Worm (Caenorhabditis elegans) whole organism, L1 larva: Measurements from ENCODE around the gene Y55F3AM.21.
A peak's percentile ranks its signal among the peaks of the same experiment; 100 is the strongest.

ENCODE experiments used
- C04F5.9 ChIP-seq: sonication (generic microtip); optimal IDR thresholded peaks from 2 replicates; lab custom pipeline; 2016; ENCODE audit warnings: missing genetic modification characterization, missing compliant biosample characterization
- C16A3.4 ChIP-seq: fragments of 150-350 bp; optimal IDR thresholded peaks from 2 replicates; lab custom pipeline; 2014; ENCODE audit warnings: missing biosample characterization, missing genetic modification characterization
- F16B12.6 ChIP-seq: fragments of 150-350 bp; optimal IDR thresholded peaks from 2 replicates; lab custom pipeline; 2014; ENCODE audit warnings: missing biosample characterization, missing genetic modification characterization
- aly-2 ChIP-seq: fragments of 150-350 bp; optimal IDR thresholded peaks from 2 replicates; lab custom pipeline; 2014; ENCODE audit warnings: missing biosample characterization, missing genetic modification characterization
- blmp-1 ChIP-seq: fragments of 150-350 bp; optimal IDR thresholded peaks from 2 replicates; lab custom pipeline; 2014; ENCODE audit warnings: missing biosample characterization, missing genetic modification characterization
- ceh-82 ChIP-seq, 3 experiments: fragments of 150-350 bp in 1 of 3; sonication (generic microtip) in 2 of 3; optimal IDR thresholded peaks; 2 replicates each; lab custom pipeline; 2014 to 2017; ENCODE audit warnings: missing biosample characterization in 3 of 3, missing genetic modification characterization in 3 of 3
- dpl-1 ChIP-seq, 3 experiments: fragments of 150-350 bp in 2 of 3; sonication (generic microtip) in 1 of 3; optimal IDR thresholded peaks; 2 replicates each; lab custom pipeline; 2014 to 2017; ENCODE audit warnings: missing biosample characterization in 3 of 3, missing genetic modification characterization in 3 of 3, missing genetic modification reagents in 3 of 3
- dsc-1 ChIP-seq: sonication (generic microtip); optimal IDR thresholded peaks from 2 replicates; lab custom pipeline; 2016; ENCODE audit warnings: mild to moderate bottlenecking, missing genetic modification characterization, missing compliant biosample characterization
- efl-1 ChIP-seq, 4 experiments: fragments of 150-350 bp; optimal IDR thresholded peaks in 3 of 4; peaks in 1 of 4; 1 replicate in 1 of 4; 2 replicates in 3 of 4; lab custom pipeline; 2014; ENCODE audit warnings: missing biosample characterization in 2 of 4, missing genetic modification characterization in 2 of 4, missing genetic modification reagents in 2 of 4
- efl-3 ChIP-seq: fragments of 200-800 bp; sonication (Bioruptor generic); optimal IDR thresholded peaks from 2 replicates; lab custom pipeline; 2018; ENCODE audit warnings: mild to moderate bottlenecking, missing genetic modification characterization, missing compliant biosample characterization
- egl-27 ChIP-seq, 2 experiments: fragments of 150-350 bp in 1 of 2; sonication (generic microtip); optimal IDR thresholded peaks; 3 replicates each; lab custom pipeline; 2017 to 2018; ENCODE audit warnings: missing biosample characterization in 2 of 2, missing genetic modification characterization in 2 of 2, missing genetic modification reagents in 2 of 2
- hlh-17 ChIP-seq: fragments of 200-800 bp; sonication (Bioruptor generic); optimal IDR thresholded peaks from 2 replicates; lab custom pipeline; 2018; ENCODE audit warnings: missing genetic modification characterization, mild to moderate bottlenecking, missing compliant biosample characterization, moderate library complexity, borderline replicate concordance
- hlh-4 ChIP-seq: sonication (generic microtip); optimal IDR thresholded peaks from 2 replicates; lab custom pipeline; 2016; ENCODE audit warnings: mild to moderate bottlenecking, missing genetic modification characterization, missing compliant biosample characterization
- isw-1 ChIP-seq: fragments of 200-800 bp; sonication (Bioruptor generic); IDR thresholded peaks from 2 replicates; pipeline ENCODE4 v1.3.6; 2022; ENCODE audit warnings: missing genetic modification characterization, missing compliant biosample characterization
- lin-13 ChIP-seq: fragments of 150-350 bp; optimal IDR thresholded peaks from 2 replicates; lab custom pipeline; 2014; ENCODE audit warnings: missing biosample characterization, missing genetic modification reagents, missing genetic modification characterization
- lin-15B ChIP-seq: fragments of 150-350 bp; sonication (generic microtip); optimal IDR thresholded peaks from 3 replicates; lab custom pipeline; 2014; ENCODE audit warnings: missing biosample characterization, missing genetic modification characterization
- lin-35 ChIP-seq, 2 experiments: fragments of 150-350 bp; optimal IDR thresholded peaks; 2 replicates each; lab custom pipeline; 2014; ENCODE audit warnings: missing biosample characterization in 2 of 2, missing genetic modification characterization in 2 of 2, missing genetic modification reagents in 2 of 2
- lsy-2 ChIP-seq, 2 experiments: fragments of 150-350 bp; optimal IDR thresholded peaks; 2 replicates each; lab custom pipeline; 2014; ENCODE audit warnings: missing biosample characterization in 2 of 2, missing genetic modification characterization in 2 of 2
- nhr-11 ChIP-seq: fragments of 150-350 bp; optimal IDR thresholded peaks from 2 replicates; lab custom pipeline; 2014; ENCODE audit warnings: missing biosample characterization, missing genetic modification characterization
- nhr-19 ChIP-seq: fragments of 200-800 bp; sonication (Bioruptor generic); conservative IDR thresholded peaks from 2 replicates; pipeline ENCODE4 v1.3.6; 2022; ENCODE audit warnings: missing genetic modification characterization, missing compliant biosample characterization
- nhr-20 ChIP-seq: sonication (generic microtip); optimal IDR thresholded peaks from 2 replicates; lab custom pipeline; 2016; ENCODE audit warnings: mild to moderate bottlenecking, missing genetic modification characterization, missing compliant biosample characterization
- nhr-47 ChIP-seq: sonication (generic microtip); optimal IDR thresholded peaks from 2 replicates; lab custom pipeline; 2016; ENCODE audit warnings: mild to moderate bottlenecking, missing genetic modification characterization, moderate library complexity, missing compliant biosample characterization
- nhr-76 ChIP-seq: sonication (generic microtip); optimal IDR thresholded peaks from 2 replicates; lab custom pipeline; 2017; ENCODE audit warnings: missing biosample characterization, missing genetic modification characterization
- nhr-85 ChIP-seq: sonication (generic microtip); peaks from one replicate; lab custom pipeline; 2016; ENCODE audit warnings: missing genetic modification characterization, inconsistent platforms, missing compliant biosample characterization
- pag-3 ChIP-seq: sonication (generic microtip); optimal IDR thresholded peaks from 2 replicates; lab custom pipeline; 2017; ENCODE audit warnings: missing genetic modification characterization, mild to moderate bottlenecking, missing compliant biosample characterization, antibody characterized with exemption, borderline replicate concordance; ENCODE audit not compliant: insufficient read depth
- pqm-1 ChIP-seq: sonication (generic microtip); optimal IDR thresholded peaks from 3 replicates; lab custom pipeline; 2017; ENCODE audit warnings: missing biosample characterization, missing genetic modification characterization
- rnt-1 ChIP-seq: sonication (generic microtip); optimal IDR thresholded peaks from 2 replicates; lab custom pipeline; 2016; ENCODE audit warnings: mild to moderate bottlenecking, missing genetic modification characterization, moderate library complexity, missing compliant biosample characterization
- skn-1 ChIP-seq: fragments of 150-350 bp; optimal IDR thresholded peaks from 2 replicates; lab custom pipeline; 2014; ENCODE audit warnings: missing biosample characterization, missing genetic modification characterization
- snpc-4 ChIP-seq: fragments of 150-350 bp; optimal IDR thresholded peaks from 2 replicates; lab custom pipeline; 2014; ENCODE audit warnings: missing biosample characterization, missing genetic modification characterization
- snu-23 ChIP-seq: sonication (generic microtip); optimal IDR thresholded peaks from 2 replicates; lab custom pipeline; 2016; ENCODE audit warnings: missing genetic modification characterization, missing compliant biosample characterization
- sox-4 ChIP-seq: sonication (generic microtip); optimal IDR thresholded peaks from 2 replicates; lab custom pipeline; 2016; ENCODE audit warnings: missing genetic modification characterization, missing compliant biosample characterization
- sup-37 ChIP-seq: fragments of 200-800 bp; sonication (Bioruptor generic); optimal IDR thresholded peaks from 2 replicates; lab custom pipeline; 2018; ENCODE audit warnings: mild to moderate bottlenecking, missing genetic modification characterization, missing compliant biosample characterization
- swsn-7 ChIP-seq: sonication (generic microtip); optimal IDR thresholded peaks from 2 replicates; lab custom pipeline; 2016; ENCODE audit warnings: missing genetic modification characterization, missing compliant biosample characterization
- tbx-2 ChIP-seq: sonication (generic microtip); optimal IDR thresholded peaks from 2 replicates; lab custom pipeline; 2016; ENCODE audit warnings: missing genetic modification characterization, missing compliant biosample characterization
- unc-98 ChIP-seq: fragments of 200-800 bp; sonication (Bioruptor generic); IDR thresholded peaks from 2 replicates; pipeline ENCODE4 v1.3.6; 2022; ENCODE audit warnings: missing genetic modification characterization, missing compliant biosample characterization
- vab-15 ChIP-seq: sonication (generic microtip); optimal IDR thresholded peaks from 2 replicates; lab custom pipeline; 2017; ENCODE audit warnings: missing genotype, mild to moderate bottlenecking, missing genetic modification characterization, missing compliant biosample characterization
- xbp-1 ChIP-seq: sonication (generic microtip); optimal IDR thresholded peaks from 2 replicates; lab custom pipeline; 2016; ENCODE audit warnings: missing genetic modification characterization, missing compliant biosample characterization

Gene Y55F3AM.21

DNA sequence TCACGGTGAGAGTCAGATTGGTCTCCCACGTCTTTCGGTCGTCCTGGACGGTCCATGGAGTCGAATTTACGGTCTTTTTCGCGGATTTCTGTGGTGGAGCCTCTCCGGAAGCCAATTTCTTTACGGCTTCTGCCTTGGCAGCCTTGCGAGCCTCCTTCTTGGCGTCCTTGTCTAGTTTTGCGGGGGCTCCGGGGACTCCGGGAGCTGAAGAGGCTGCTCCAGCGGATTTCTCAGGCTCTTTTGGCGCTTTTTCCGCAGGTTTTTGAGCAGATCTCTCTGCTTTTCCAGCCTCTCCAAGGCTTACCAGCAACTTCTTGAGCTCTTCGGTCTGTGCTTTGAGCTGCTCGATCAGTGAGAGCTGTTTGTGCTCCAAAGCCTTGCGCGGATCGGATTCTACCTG lies 4.2 kb upstream of the Y55F3AM.21 start:
- TF ChIP-seq lin-13 (GFP tag; lab: Kevin White, UChicago) (no peak), dsc-1 (tag; lab: Kevin White, UChicago) (no peak), F16B12.6 (tag; lab: Kevin White, UChicago) (no peak)
- TF ChIP-seq, all 84 proteins: peak for 0

DNA sequence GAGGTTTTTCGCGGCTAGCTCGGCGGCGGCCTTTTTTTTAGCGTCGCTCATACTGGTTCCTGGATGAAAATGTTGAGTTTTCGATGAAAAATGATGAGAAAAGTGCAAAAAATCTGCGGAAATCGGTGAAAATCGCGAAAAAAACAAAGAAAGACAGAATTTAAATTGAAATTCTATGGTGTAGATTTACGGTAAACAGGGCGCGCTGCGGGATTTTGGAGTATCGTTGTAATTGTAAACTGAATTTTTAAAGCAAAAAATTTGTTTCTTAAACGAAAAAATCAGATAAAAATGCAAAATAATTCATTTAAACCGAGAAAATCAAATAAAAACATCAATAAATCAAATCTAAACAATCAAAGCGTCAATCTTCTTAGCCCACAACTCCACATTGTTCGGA lies 3.2 kb upstream of the Y55F3AM.21 start, which contains the start of gene dcap-1:
Gene dcap-1, minus strand, starts transcription at position 59 of the 400 bp plus-strand sequence.
- TF ChIP-seq unc-98 (GFP tag; lab: Robert Waterston, UW) (no peak), lin-35 (GFP tag; optimal IDR thresholded peaks at IDR 0.05; lab: Kevin White, UChicago) (peak; percentile 46 to 59), pag-3 (tag; lab: Kevin White, UChicago) (no peak), nhr-19 (0 out of 2 replicates have a peak, but pooled peaks have one; percentile 20), hlh-4 (tag; lab: Kevin White, UChicago) (no peak), efl-1 (optimal IDR thresholded peaks at IDR 0.05; lab: Kevin White, UChicago) (peak; percentile 48 to 63), efl-1 (GFP tag; optimal IDR thresholded peaks at IDR 0.05 in 1 of 2; lab: Kevin White, UChicago) (peak; percentile 60 to 91), aly-2 (tag; lab: Kevin White, UChicago) (peak; percentile 7), snu-23 (peak; percentile 53), egl-27 (tag; optimal IDR thresholded peaks at IDR 0.05; lab: Kevin White, UChicago) (no peak), nhr-20 (tag; lab: Kevin White, UChicago) (peak; percentile 2), nhr-47 (tag; lab: Kevin White, UChicago) (peak; percentile 51), blmp-1 (tag; lab: Kevin White, UChicago) (peak; percentile 21), isw-1 (GFP tag; lab: Robert Waterston, UW) (peak; percentile 20; the same call in 1 of the 2 replicates), C04F5.9 (tag; lab: Kevin White, UChicago) (peak; percentile 45), lin-15B (tag; lab: Kevin White, UChicago) (peak; percentile 2), pqm-1 (tag; lab: Kevin White, UChicago) (no peak), nhr-85 (tag; lab: Kevin White, UChicago) (peak; percentile 74), hlh-17 (GFP tag; lab: Kevin White, UChicago) (no peak), dpl-1 (GFP tag; optimal IDR thresholded peaks at IDR 0.05; lab: Kevin White, UChicago) (peak; percentile 26 to 62 (median 47)), vab-15 (no peak), ceh-82 (tag; optimal IDR thresholded peaks at IDR 0.05; lab: Kevin White, UChicago) (peak in 2 of 3 experiments; percentile 36 to 53), skn-1 (tag; lab: Kevin White, UChicago) (no peak), tbx-2 (peak; percentile 29), nhr-76 (tag; lab: Kevin White, UChicago) (no peak), rnt-1 (tag; lab: Kevin White, UChicago) (peak; percentile 6), efl-3 (GFP tag; lab: Kevin White, UChicago) (no peak), C16A3.4 (tag; lab: Kevin White, UChicago) (peak; percentile 12), nhr-11 (tag; lab: Kevin White, UChicago) (no peak), snpc-4 (tag; lab: Kevin White, UChicago) (peak; percentile 19), sup-37 (no peak), lsy-2 (tag; optimal IDR thresholded peaks at IDR 0.05; lab: Kevin White, UChicago) (peak; percentile 49 to 69), xbp-1 (peak; percentile 37), swsn-7 (peak; percentile 31)
- TF ChIP-seq, all 84 proteins: peak for 21

- TF ChIP-seq C04F5.9 (tag; lab: Kevin White, UChicago) (no peak), sox-4 (no peak), efl-1 (optimal IDR thresholded peaks at IDR 0.05; lab: Kevin White, UChicago) (no peak), efl-1 (GFP tag; optimal IDR thresholded peaks at IDR 0.05 in 1 of 2; lab: Kevin White, UChicago) (peak in 1 of 2 experiments; percentile 10)
These were observed 2.5 kb upstream of the Y55F3AM.21 start for ce11 chrIV:1053989-1054388.
